Worm (Caenorhabditis elegans): Measurements from ENCODE around the gene F28C6.9.

DNA sequence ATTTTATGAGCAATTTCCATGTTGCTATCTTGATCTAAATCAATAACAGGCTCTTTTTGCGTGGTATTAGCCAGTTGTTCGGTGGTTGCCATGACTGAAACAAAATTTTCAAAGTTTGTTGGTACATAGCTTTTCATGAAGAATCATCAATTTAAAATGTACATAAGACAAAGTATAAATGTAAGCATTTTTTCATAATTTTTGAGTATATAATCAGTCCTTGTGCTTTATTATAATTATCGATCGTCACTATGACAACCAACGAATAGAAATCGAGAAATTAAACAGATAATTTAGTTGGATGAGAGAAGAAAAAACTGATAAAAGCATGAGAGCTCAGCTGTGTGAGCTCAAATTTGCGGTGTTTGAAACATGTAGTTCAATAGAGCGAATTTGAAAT is 11.9 kb upstream of the F28C6.9 start, which contains the start of gene T22C8.3:
- TF ChIP-seq ztf-29 (GFP tag; IDR thresholded peaks at IDR 0.05) (no peak), klf-2 (GFP tag; conservative IDR thresholded peaks at IDR 0.05) (no peak), T22C8.4 (GFP tag; IDR thresholded peaks at IDR 0.05) (no peak)
